Worm (Caenorhabditis elegans) whole organism, L1 larva: ENCODE results near the gene lin-66.

Experiments used
- C34B4.2 ChIP-seq: sonication (generic microtip); optimal IDR thresholded peaks from 2 replicates; lab custom pipeline; 2017; ENCODE audit warnings: mild to moderate bottlenecking, missing genetic modification characterization, missing compliant biosample characterization
- F16B12.6 ChIP-seq: fragments of 150-350 bp; optimal IDR thresholded peaks from 2 replicates; lab custom pipeline; 2014; ENCODE audit warnings: missing biosample characterization, missing genetic modification characterization
- Y116A8C.19 ChIP-seq: sonication (generic microtip); optimal IDR thresholded peaks from 2 replicates; lab custom pipeline; 2016; ENCODE audit warnings: missing compliant biosample characterization, missing genetic modification characterization, borderline replicate concordance
- aha-1 ChIP-seq: fragments of 150-350 bp; optimal IDR thresholded peaks from 2 replicates; lab custom pipeline; 2014; ENCODE audit warnings: missing biosample characterization, missing genetic modification characterization
- alr-1 ChIP-seq: fragments of 200-800 bp; sonication (Bioruptor generic); optimal IDR thresholded peaks from 2 replicates; lab custom pipeline; 2018; ENCODE audit warnings: borderline replicate concordance, mild to moderate bottlenecking, missing genetic modification characterization, missing compliant biosample characterization
- aly-2 ChIP-seq: fragments of 150-350 bp; optimal IDR thresholded peaks from 2 replicates; lab custom pipeline; 2014; ENCODE audit warnings: missing biosample characterization, missing genetic modification characterization
- ama-1 ChIP-seq: fragments of 150-350 bp; optimal IDR thresholded peaks from 2 replicates; lab custom pipeline; 2014
- blmp-1 ChIP-seq: fragments of 150-350 bp; optimal IDR thresholded peaks from 2 replicates; lab custom pipeline; 2014; ENCODE audit warnings: missing biosample characterization, missing genetic modification characterization
- ceh-63 ChIP-seq: fragments of 200-800 bp; sonication (Bioruptor generic); optimal IDR thresholded peaks from 2 replicates; lab custom pipeline; 2018; ENCODE audit warnings: mild to moderate bottlenecking, missing genetic modification characterization, missing compliant biosample characterization
- ceh-8 ChIP-seq: fragments of 200-800 bp; sonication (Bioruptor generic); optimal IDR thresholded peaks from 2 replicates; lab custom pipeline; 2018; ENCODE audit warnings: mild to moderate bottlenecking, missing genetic modification characterization, moderate library complexity, missing compliant biosample characterization
- ceh-90 ChIP-seq: sonication (generic microtip); optimal IDR thresholded peaks from 2 replicates; lab custom pipeline; 2016; ENCODE audit warnings: missing genetic modification characterization, missing compliant biosample characterization
- ces-1 ChIP-seq: fragments of 150-350 bp; optimal IDR thresholded peaks from 2 replicates; lab custom pipeline; 2014; ENCODE audit warnings: missing biosample characterization, missing genetic modification reagents, missing genetic modification characterization
- dpl-1 ChIP-seq, 3 experiments: fragments of 150-350 bp in 2 of 3; sonication (generic microtip) in 1 of 3; optimal IDR thresholded peaks; 2 replicates each; lab custom pipeline; 2014 to 2017; ENCODE audit warnings: missing biosample characterization in 3 of 3, missing genetic modification characterization in 3 of 3, missing genetic modification reagents in 3 of 3
- efl-3 ChIP-seq: fragments of 200-800 bp; sonication (Bioruptor generic); optimal IDR thresholded peaks from 2 replicates; lab custom pipeline; 2018; ENCODE audit warnings: mild to moderate bottlenecking, missing genetic modification characterization, missing compliant biosample characterization
- egl-13 ChIP-seq: sonication (generic microtip); optimal IDR thresholded peaks from 2 replicates; lab custom pipeline; 2016; ENCODE audit warnings: missing genotype, missing genetic modification reagents, missing genetic modification characterization, missing compliant biosample characterization
- egl-27 ChIP-seq, 2 experiments: fragments of 150-350 bp in 1 of 2; sonication (generic microtip); optimal IDR thresholded peaks; 3 replicates each; lab custom pipeline; 2017 to 2018; ENCODE audit warnings: missing biosample characterization in 2 of 2, missing genetic modification characterization in 2 of 2, missing genetic modification reagents in 2 of 2
- ets-5 ChIP-seq: fragments of 200-800 bp; sonication (Bioruptor generic); IDR thresholded peaks from 2 replicates; pipeline ENCODE4 v1.3.6; 2022; ENCODE audit warnings: missing genetic modification characterization, missing compliant biosample characterization
- fkh-10 ChIP-seq: sonication (generic microtip); optimal IDR thresholded peaks from 2 replicates; lab custom pipeline; 2017; ENCODE audit warnings: missing biosample characterization, missing genetic modification reagents, missing genetic modification characterization
- fkh-4 ChIP-seq: sonication (generic microtip); optimal IDR thresholded peaks from 2 replicates; lab custom pipeline; 2016; ENCODE audit warnings: missing compliant biosample characterization, missing genetic modification characterization, borderline replicate concordance
- fos-1 ChIP-seq: fragments of 150-350 bp; optimal IDR thresholded peaks from 2 replicates; lab custom pipeline; 2014; ENCODE audit warnings: missing biosample characterization, missing genetic modification characterization
- hpl-2 ChIP-seq: fragments of 150-350 bp; optimal IDR thresholded peaks from 2 replicates; lab custom pipeline; 2014; ENCODE audit warnings: missing biosample characterization, missing genetic modification reagents, missing genetic modification characterization
- irx-1 ChIP-seq: sonication (generic microtip); optimal IDR thresholded peaks from 2 replicates; lab custom pipeline; 2016; ENCODE audit warnings: missing genetic modification characterization, missing compliant biosample characterization
- isw-1 ChIP-seq: fragments of 200-800 bp; sonication (Bioruptor generic); IDR thresholded peaks from 2 replicates; pipeline ENCODE4 v1.3.6; 2022; ENCODE audit warnings: missing genetic modification characterization, missing compliant biosample characterization
- jun-1 ChIP-seq: fragments of 150-350 bp; optimal IDR thresholded peaks from 2 replicates; lab custom pipeline; 2014; ENCODE audit warnings: missing biosample characterization, missing genetic modification reagents, missing genetic modification characterization
- lin-13 ChIP-seq: fragments of 150-350 bp; optimal IDR thresholded peaks from 2 replicates; lab custom pipeline; 2014; ENCODE audit warnings: missing biosample characterization, missing genetic modification reagents, missing genetic modification characterization
- lin-14 ChIP-seq: fragments of 200-800 bp; sonication (Bioruptor generic); optimal IDR thresholded peaks from 2 replicates; lab custom pipeline; 2018; ENCODE audit warnings: mild to moderate bottlenecking, missing genetic modification characterization, moderate library complexity, missing compliant biosample characterization
- lin-15B ChIP-seq: fragments of 150-350 bp; sonication (generic microtip); optimal IDR thresholded peaks from 3 replicates; lab custom pipeline; 2014; ENCODE audit warnings: missing biosample characterization, missing genetic modification characterization
- lin-39 ChIP-seq: fragments of 150-350 bp; optimal IDR thresholded peaks from 2 replicates; lab custom pipeline; 2014; ENCODE audit warnings: missing biosample characterization, missing genetic modification reagents, missing genetic modification characterization
- lir-3 ChIP-seq: sonication (generic microtip); optimal IDR thresholded peaks from 2 replicates; lab custom pipeline; 2016; ENCODE audit warnings: mild to moderate bottlenecking, missing genetic modification characterization, moderate library complexity, missing compliant biosample characterization; ENCODE audit not compliant: poor library complexity
- lsy-2 ChIP-seq, 2 experiments: fragments of 150-350 bp; optimal IDR thresholded peaks; 2 replicates each; lab custom pipeline; 2014; ENCODE audit warnings: missing biosample characterization in 2 of 2, missing genetic modification characterization in 2 of 2
- mab-9 ChIP-seq: fragments of 200-800 bp; sonication (Bioruptor generic); IDR thresholded peaks from 2 replicates; pipeline ENCODE4 v1.3.6; 2022; ENCODE audit warnings: missing genetic modification reagents, missing genetic modification characterization, missing compliant biosample characterization
- mdl-1 ChIP-seq, 2 experiments: fragments of 150-350 bp; optimal IDR thresholded peaks; 2 replicates each; lab custom pipeline; 2014 to 2017; ENCODE audit warnings: missing biosample characterization in 2 of 2, missing genetic modification characterization in 2 of 2, inconsistent platforms in 1 of 2
- mef-2 ChIP-seq: fragments of 150-350 bp; optimal IDR thresholded peaks from 2 replicates; lab custom pipeline; 2014; ENCODE audit warnings: missing biosample characterization, missing genetic modification characterization
- mep-1 ChIP-seq: fragments of 150-350 bp; optimal IDR thresholded peaks from 2 replicates; lab custom pipeline; 2014; ENCODE audit warnings: missing biosample characterization, missing genetic modification characterization
- nhr-12 ChIP-seq: sonication (generic microtip); optimal IDR thresholded peaks from 2 replicates; lab custom pipeline; 2017; ENCODE audit warnings: missing biosample characterization, missing genetic modification characterization
- nhr-19 ChIP-seq: fragments of 200-800 bp; sonication (Bioruptor generic); conservative IDR thresholded peaks from 2 replicates; pipeline ENCODE4 v1.3.6; 2022; ENCODE audit warnings: missing genetic modification characterization, missing compliant biosample characterization
- nhr-20 ChIP-seq: sonication (generic microtip); optimal IDR thresholded peaks from 2 replicates; lab custom pipeline; 2016; ENCODE audit warnings: mild to moderate bottlenecking, missing genetic modification characterization, missing compliant biosample characterization
- nhr-237 ChIP-seq: fragments of 150-350 bp; optimal IDR thresholded peaks from 2 replicates; lab custom pipeline; 2014; ENCODE audit warnings: missing biosample characterization, missing genetic modification characterization
- nhr-71 ChIP-seq: sonication (generic microtip); optimal IDR thresholded peaks from 2 replicates; lab custom pipeline; 2016; ENCODE audit warnings: mild to moderate bottlenecking, missing genetic modification characterization, moderate library complexity, missing compliant biosample characterization
- nhr-76 ChIP-seq: sonication (generic microtip); optimal IDR thresholded peaks from 2 replicates; lab custom pipeline; 2017; ENCODE audit warnings: missing biosample characterization, missing genetic modification characterization
- nhr-77 ChIP-seq: fragments of 150-350 bp; optimal IDR thresholded peaks from 2 replicates; lab custom pipeline; 2014; ENCODE audit warnings: missing biosample characterization, missing genetic modification characterization
- nhr-90 ChIP-seq: sonication (generic microtip); optimal IDR thresholded peaks from 2 replicates; lab custom pipeline; 2016; ENCODE audit warnings: mild to moderate bottlenecking, missing genetic modification characterization, missing compliant biosample characterization; ENCODE audit not compliant: poor library complexity
- rnt-1 ChIP-seq: sonication (generic microtip); optimal IDR thresholded peaks from 2 replicates; lab custom pipeline; 2016; ENCODE audit warnings: mild to moderate bottlenecking, missing genetic modification characterization, moderate library complexity, missing compliant biosample characterization
- sptf-1 ChIP-seq: fragments of 150-350 bp; optimal IDR thresholded peaks from 2 replicates; lab custom pipeline; 2014; ENCODE audit warnings: missing biosample characterization, missing genetic modification characterization
- swsn-7 ChIP-seq: sonication (generic microtip); optimal IDR thresholded peaks from 2 replicates; lab custom pipeline; 2016; ENCODE audit warnings: missing genetic modification characterization, missing compliant biosample characterization
- tlp-1 ChIP-seq: fragments of 150-350 bp; optimal IDR thresholded peaks from 2 replicates; lab custom pipeline; 2014; ENCODE audit warnings: missing biosample characterization, missing genetic modification characterization
- unc-130 ChIP-seq: fragments of 150-350 bp; optimal IDR thresholded peaks from 2 replicates; lab custom pipeline; 2017; ENCODE audit warnings: missing biosample characterization, missing genetic modification characterization, inconsistent platforms
- unc-30 ChIP-seq: sonication (generic microtip); optimal IDR thresholded peaks from 2 replicates; lab custom pipeline; 2017; ENCODE audit warnings: missing biosample characterization, missing genetic modification characterization
- unc-86 ChIP-seq: sonication (generic microtip); optimal IDR thresholded peaks from 2 replicates; lab custom pipeline; 2016; ENCODE audit warnings: missing genetic modification characterization, missing compliant biosample characterization
- unc-98 ChIP-seq: fragments of 200-800 bp; sonication (Bioruptor generic); IDR thresholded peaks from 2 replicates; pipeline ENCODE4 v1.3.6; 2022; ENCODE audit warnings: missing genetic modification characterization, missing compliant biosample characterization
- xbp-1 ChIP-seq: sonication (generic microtip); optimal IDR thresholded peaks from 2 replicates; lab custom pipeline; 2016; ENCODE audit warnings: missing genetic modification characterization, missing compliant biosample characterization
- ztf-11 ChIP-seq, 2 experiments: sonication (generic microtip); optimal IDR thresholded peaks; 2 replicates each; lab custom pipeline; 2016 to 2017; ENCODE audit warnings: missing genetic modification characterization in 2 of 2, missing biosample characterization in 1 of 2, missing compliant biosample characterization in 1 of 2

The lin-66 gene

DNA sequence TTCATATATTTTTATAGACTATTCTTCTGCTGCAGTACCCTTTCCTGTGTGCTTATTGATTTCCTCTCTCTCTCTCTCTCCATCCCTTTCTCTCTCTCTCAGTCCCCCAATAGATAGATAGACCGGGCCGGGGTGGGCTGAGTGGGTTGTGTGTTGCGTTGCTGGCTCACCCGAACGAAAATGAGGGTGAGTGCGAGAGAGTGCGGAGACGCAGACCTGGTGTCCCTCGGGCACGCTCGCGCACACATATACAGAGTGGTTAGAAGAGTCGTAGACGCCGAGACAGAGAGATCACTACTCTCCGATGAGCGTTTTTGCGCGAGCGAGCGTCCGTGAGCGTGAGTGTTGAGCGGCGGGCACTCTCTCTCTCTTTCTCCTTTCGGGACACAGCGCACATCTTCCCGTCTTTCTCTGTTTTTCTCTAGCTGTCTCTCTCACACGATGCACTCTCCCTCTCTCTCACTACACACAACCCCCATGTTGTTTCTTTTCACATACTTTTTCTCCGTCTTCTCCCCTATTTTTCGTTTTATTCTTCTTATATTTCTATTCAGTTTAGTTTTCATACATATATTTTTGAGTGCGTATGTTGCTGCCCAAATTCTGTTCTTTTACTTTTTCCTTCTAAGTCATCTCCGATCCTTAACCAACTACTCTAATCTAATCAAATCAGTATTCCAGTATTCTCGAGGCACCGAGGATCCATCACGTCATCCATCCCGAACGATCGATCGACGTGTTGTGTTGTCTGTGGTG, at the start of gene lin-66:
lin-66 (plus strand) TSS at position 672 of the 756 bp plus-strand sequence.
- TF ChIP-seq nhr-90 (tag; lab: Kevin White, UChicago) = peak; percentile 59
- TF ChIP-seq egl-13 (tag; lab: Kevin White, UChicago) = peak; percentile 77
- TF ChIP-seq fos-1 (tag; lab: Kevin White, UChicago) = peak; percentile 51
- no peak for TF ChIP-seq tlp-1 (tag; lab: Kevin White, UChicago)
- TF ChIP-seq swsn-7 = peak; percentile 92
- no peak for TF ChIP-seq unc-98 (GFP tag; lab: Robert Waterston, UW)
- TF ChIP-seq ztf-11 (tag; optimal IDR thresholded peaks at IDR 0.05; lab: Kevin White, UChicago) = peak in 1 of 2 experiments; percentile 74
- TF ChIP-seq mef-2 (tag; lab: Kevin White, UChicago) = no peak
- peak; percentile 80 for TF ChIP-seq isw-1 (GFP tag; lab: Robert Waterston, UW)
- TF ChIP-seq nhr-12 (tag; lab: Kevin White, UChicago) = no peak
- TF ChIP-seq mab-9 (GFP tag; lab: Robert Waterston, UW) = peak; percentile 64
- TF ChIP-seq lin-39 (tag; lab: Kevin White, UChicago) = no peak
- peak; percentile 61 for TF ChIP-seq fkh-10
- peak; percentile 36 to 55 (median 36) for TF ChIP-seq dpl-1 (GFP tag; optimal IDR thresholded peaks at IDR 0.05; lab: Kevin White, UChicago)
- TF ChIP-seq hpl-2 (GFP tag; lab: Kevin White, UChicago) = peak; percentile 78
- TF ChIP-seq egl-27 (tag; optimal IDR thresholded peaks at IDR 0.05; lab: Kevin White, UChicago) = peak in 1 of 2 experiments; percentile 44
- peak; percentile 73 for TF ChIP-seq blmp-1 (tag; lab: Kevin White, UChicago)
- TF ChIP-seq irx-1 (tag; lab: Kevin White, UChicago) = peak; percentile 59
- TF ChIP-seq nhr-237 (tag; lab: Kevin White, UChicago) = no peak
- TF ChIP-seq lir-3 = peak; percentile 62
- TF ChIP-seq xbp-1 = peak; percentile 76
- TF ChIP-seq ceh-63 (GFP tag; lab: Kevin White, UChicago) = no peak
- TF ChIP-seq fkh-4 (tag; lab: Kevin White, UChicago) = no peak
- TF ChIP-seq F16B12.6 = peak; percentile 35
- no peak for TF ChIP-seq sptf-1 (tag; lab: Kevin White, UChicago)
- no peak for TF ChIP-seq C34B4.2 (tag; lab: Kevin White, UChicago)
- no peak for TF ChIP-seq Y116A8C.19 (tag; lab: Kevin White, UChicago)
- TF ChIP-seq unc-86 (tag; lab: Kevin White, UChicago) = peak; percentile 91
- TF ChIP-seq aly-2 (tag; lab: Kevin White, UChicago) = peak; percentile 69
- TF ChIP-seq rnt-1 (tag; lab: Kevin White, UChicago) = peak; percentile 63
- no peak for TF ChIP-seq unc-30 (tag; lab: Kevin White, UChicago)
- peak; percentile 78 for TF ChIP-seq nhr-19 (GFP tag; lab: Robert Waterston, UW)
- no peak for TF ChIP-seq ama-1 (lab: Kevin White, UChicago)
- TF ChIP-seq unc-130 (tag; lab: Kevin White, UChicago) = peak; percentile 51
- TF ChIP-seq lin-14 (GFP tag; lab: Kevin White, UChicago) = peak; percentile 97
- TF ChIP-seq ceh-90 = no peak
- TF ChIP-seq lin-13 (GFP tag; lab: Kevin White, UChicago) = peak; percentile 78
- TF ChIP-seq mdl-1 (tag; optimal IDR thresholded peaks at IDR 0.05; lab: Kevin White, UChicago) = peak in 1 of 2 experiments; percentile 90
- peak; percentile 47 for TF ChIP-seq lin-15B
- no peak for TF ChIP-seq ces-1 (GFP tag; lab: Kevin White, UChicago)
- TF ChIP-seq mep-1 (tag; lab: Kevin White, UChicago) = peak; percentile 41
- TF ChIP-seq jun-1 = peak; percentile 85
- peak; percentile 74 to 88 for TF ChIP-seq lsy-2 (tag; optimal IDR thresholded peaks at IDR 0.05; lab: Kevin White, UChicago)
- TF ChIP-seq ceh-8 (GFP tag; lab: Kevin White, UChicago) = peak; percentile 62
- TF ChIP-seq nhr-76 (tag; lab: Kevin White, UChicago) = no peak
- peak; percentile 90 for TF ChIP-seq nhr-20
- TF ChIP-seq ets-5 (GFP tag; lab: Robert Waterston, UW) = no peak
- no peak for TF ChIP-seq alr-1
- TF ChIP-seq aha-1 (tag; lab: Kevin White, UChicago) = peak; percentile 18
- TF ChIP-seq nhr-71 = peak; percentile 96
- TF ChIP-seq nhr-77 (tag; lab: Kevin White, UChicago) = peak; percentile 84
- no peak for TF ChIP-seq efl-3 (GFP tag; lab: Kevin White, UChicago)
